Worm (Caenorhabditis elegans): ENCODE data around the gene nhr-94.

ce11 chrV:7641718-7642117 is 44.4 kb downstream of the nhr-94 start:
- TF ChIP-seq unc-62 (GFP tag; optimal IDR thresholded peaks at IDR 0.05) (no peak), nhr-11 (tag; optimal IDR thresholded peaks at IDR 0.05) (no peak)
